Fruit fly (Drosophila melanogaster) whole organism, wandering third instar larva: ENCODE measurements around the gene eRF1.

Source experiments
- Abd-B ChIP-seq: fragments of >200 bp; optimal IDR thresholded peaks from 2 replicates; lab custom pipeline; 2017; ENCODE audit warnings: missing biosample characterization, missing genetic modification characterization
- CG32264 ChIP-seq: fragments of 200-800 bp; sonication (Bioruptor generic); optimal IDR thresholded peaks from 2 replicates; lab custom pipeline; 2016; ENCODE audit warnings: missing biosample characterization, missing genetic modification characterization
- CG9705 ChIP-seq: fragments of 200-800 bp; sonication (Bioruptor generic); optimal IDR thresholded peaks from 2 replicates; lab custom pipeline; 2018; ENCODE audit warnings: missing biosample characterization, mild to moderate bottlenecking, missing genetic modification characterization
- CrebA ChIP-seq: fragments of 200-800 bp; sonication (Bioruptor generic); optimal IDR thresholded peaks from 2 replicates; lab custom pipeline; 2016; ENCODE audit warnings: missing biosample characterization, mild to moderate bottlenecking, missing genetic modification characterization, borderline replicate concordance
- Dfd ChIP-seq: fragments of >200 bp; optimal IDR thresholded peaks from 2 replicates; lab custom pipeline; 2017; ENCODE audit warnings: missing biosample characterization, missing genetic modification characterization
- Dif ChIP-seq: fragments of 200-275, 200-300 bp; sonication (Bioruptor generic); optimal IDR thresholded peaks from 2 replicates; lab custom pipeline; 2018; ENCODE audit warnings: missing biosample characterization, missing genetic modification characterization; ENCODE audit not compliant: partially characterized antibody
- GATAd ChIP-seq: sonication (Bioruptor generic); optimal IDR thresholded peaks from 2 replicates; lab custom pipeline; 2016; ENCODE audit warnings: missing biosample characterization, missing genetic modification characterization
- HLH106 ChIP-seq: fragments of 200-800 bp; optimal IDR thresholded peaks from 3 replicates; lab custom pipeline; 2019; ENCODE audit warnings: missing biosample characterization, mild to moderate bottlenecking, missing genetic modification characterization, moderate library complexity
- Hnf4 ChIP-seq: fragments of 200-800 bp; sonication (Bioruptor generic); optimal IDR thresholded peaks from 2 replicates; lab custom pipeline; 2016; ENCODE audit warnings: missing biosample characterization, mild to moderate bottlenecking, missing genetic modification characterization
- Hr78 ChIP-seq: fragments of >200 bp; optimal IDR thresholded peaks from 2 replicates; lab custom pipeline; 2017; ENCODE audit warnings: missing biosample characterization, missing genetic modification characterization
- Hr83 ChIP-seq: fragments of 200-300 bp; sonication (Bioruptor generic); optimal IDR thresholded peaks from 2 replicates; lab custom pipeline; 2016; ENCODE audit warnings: missing biosample characterization, mild to moderate bottlenecking, missing genetic modification characterization, moderate library complexity; ENCODE audit not compliant: poor library complexity, severe bottlenecking
- Jra ChIP-seq: sonication (Bioruptor generic); optimal IDR thresholded peaks from 2 replicates; lab custom pipeline; 2016; ENCODE audit warnings: missing biosample characterization, missing genetic modification characterization
- Mio ChIP-seq: sonication (Bioruptor generic); optimal IDR thresholded peaks from 2 replicates; lab custom pipeline; 2016; ENCODE audit warnings: missing biosample characterization, missing genetic modification characterization
- Myc ChIP-seq: fragments of >200 bp; optimal IDR thresholded peaks from 2 replicates; lab custom pipeline; 2017
- N ChIP-seq: fragments of >200 bp; optimal IDR thresholded peaks from 2 replicates; lab custom pipeline; 2018; ENCODE audit warnings: missing biosample characterization, missing external identifiers, missing genetic modification characterization
- OdsH ChIP-seq: fragments of 200-800 bp; sonication (Bioruptor generic); optimal IDR thresholded peaks from 2 replicates; lab custom pipeline; 2016; ENCODE audit warnings: missing biosample characterization, mild to moderate bottlenecking, missing genetic modification characterization
- Rel ChIP-seq, 2 experiments: fragments of 200-800 bp; sonication (Bioruptor generic) in 1 of 2; optimal IDR thresholded peaks; 2 replicates in 1 of 2; 3 replicates in 1 of 2; lab custom pipeline; 2016 to 2019; ENCODE audit warnings: mild to moderate bottlenecking in 2 of 2, missing biosample characterization in 2 of 2, missing genetic modification characterization in 2 of 2, moderate library complexity in 1 of 2
- Sp1 ChIP-seq: fragments of 200-800 bp; sonication (Bioruptor generic); optimal IDR thresholded peaks from 3 replicates; lab custom pipeline; 2019; ENCODE audit warnings: missing biosample characterization, mild to moderate bottlenecking, missing genetic modification characterization, moderate library complexity
- Vsx2 ChIP-seq: fragments of 200-300, 225-300 bp; sonication (Bioruptor generic); optimal IDR thresholded peaks from 2 replicates; lab custom pipeline; 2018; ENCODE audit warnings: missing biosample characterization, missing genetic modification characterization; ENCODE audit not compliant: partially characterized antibody
- br ChIP-seq: fragments of 200-800 bp; sonication (Bioruptor generic); optimal IDR thresholded peaks from 2 replicates; lab custom pipeline; 2016; ENCODE audit warnings: missing biosample characterization, missing genetic modification characterization
- brk ChIP-seq: fragments of 200-800 bp; sonication (Bioruptor generic); optimal IDR thresholded peaks from 2 replicates; lab custom pipeline; 2016; ENCODE audit warnings: missing biosample characterization, mild to moderate bottlenecking, missing genetic modification characterization
- dl ChIP-seq, 2 experiments: fragments of 175-275, 200-275 bp in 1 of 2; fragments of 200-275 bp in 1 of 2; sonication (Bioruptor generic); optimal IDR thresholded peaks; lab custom pipeline; 2018; ENCODE audit warnings: mild to moderate bottlenecking in 2 of 2, missing biosample characterization in 2 of 2, missing genetic modification characterization in 2 of 2, moderate library complexity in 2 of 2; ENCODE audit not compliant: partially characterized antibody in 2 of 2, insufficient read depth in 1 of 2
- dmrt93B ChIP-seq: fragments of 200-800 bp; sonication (Bioruptor generic); optimal IDR thresholded peaks from 2 replicates; lab custom pipeline; 2018; ENCODE audit warnings: missing biosample characterization, mild to moderate bottlenecking, missing genetic modification characterization
- dsf ChIP-seq: sonication (Bioruptor generic); optimal IDR thresholded peaks from 2 replicates; lab custom pipeline; 2016; ENCODE audit warnings: missing biosample characterization, missing genetic modification characterization, borderline replicate concordance
- ey ChIP-seq: fragments of 200-800 bp; sonication (Bioruptor generic); optimal IDR thresholded peaks from 2 replicates; lab custom pipeline; 2016; ENCODE audit warnings: missing biosample characterization, missing genetic modification characterization
- foxo ChIP-seq, 2 experiments: fragments of 200-800 bp; sonication (Bioruptor generic); optimal IDR thresholded peaks; 2 replicates in 1 of 2; 3 replicates in 1 of 2; lab custom pipeline; 2016 to 2017; ENCODE audit warnings: missing biosample characterization in 2 of 2, missing genetic modification characterization in 2 of 2
- fru ChIP-seq: fragments of 200-800 bp; sonication (Bioruptor generic); optimal IDR thresholded peaks from 3 replicates; lab custom pipeline; 2016; ENCODE audit warnings: missing biosample characterization, mild to moderate bottlenecking, missing genetic modification characterization
- h ChIP-seq: fragments of 200-800 bp; sonication (Bioruptor generic); optimal IDR thresholded peaks from 3 replicates; lab custom pipeline; 2016; ENCODE audit warnings: missing biosample characterization, mild to moderate bottlenecking, missing genetic modification characterization
- jim ChIP-seq: fragments of 175-275, 200-325 bp; sonication (Bioruptor generic); optimal IDR thresholded peaks from 2 replicates; lab custom pipeline; 2016; ENCODE audit warnings: missing biosample characterization, mild to moderate bottlenecking, missing genetic modification characterization
- lola ChIP-seq: fragments of >200 bp; optimal IDR thresholded peaks from 2 replicates; lab custom pipeline; 2017; ENCODE audit warnings: missing biosample characterization, missing genetic modification characterization
- pan ChIP-seq: fragments of >200 bp; optimal IDR thresholded peaks from 2 replicates; lab custom pipeline; 2017
- psq ChIP-seq: fragments of 200-800 bp; sonication (Bioruptor generic); optimal IDR thresholded peaks from 3 replicates; lab custom pipeline; 2017; ENCODE audit warnings: missing biosample characterization, mild to moderate bottlenecking, missing genetic modification characterization, moderate library complexity
- rgr ChIP-seq: fragments of 200-800 bp; sonication (Bioruptor generic); optimal IDR thresholded peaks from 3 replicates; lab custom pipeline; 2016; ENCODE audit warnings: missing biosample characterization, mild to moderate bottlenecking, missing genetic modification characterization
- sage ChIP-seq: fragments of 200-800 bp; sonication (Bioruptor generic); optimal IDR thresholded peaks from 2 replicates; lab custom pipeline; 2016; ENCODE audit warnings: missing biosample characterization, mild to moderate bottlenecking, missing genetic modification characterization
- sv ChIP-seq: fragments of 200-800 bp; sonication (Bioruptor generic); optimal IDR thresholded peaks from 3 replicates; lab custom pipeline; 2016; ENCODE audit warnings: missing biosample characterization, missing genetic modification characterization
- tai ChIP-seq: sonication (Bioruptor generic); optimal IDR thresholded peaks from 2 replicates; lab custom pipeline; 2016; ENCODE audit warnings: missing biosample characterization, missing genetic modification characterization
- usp ChIP-seq: fragments of >200 bp; optimal IDR thresholded peaks from 2 replicates; lab custom pipeline; 2017; ENCODE audit warnings: missing biosample characterization, missing genetic modification characterization
- woc ChIP-seq: sonication (Bioruptor generic); optimal IDR thresholded peaks from 2 replicates; lab custom pipeline; 2016; ENCODE audit warnings: missing biosample characterization, mild to moderate bottlenecking, missing genetic modification characterization

eRF1 gene

DNA sequence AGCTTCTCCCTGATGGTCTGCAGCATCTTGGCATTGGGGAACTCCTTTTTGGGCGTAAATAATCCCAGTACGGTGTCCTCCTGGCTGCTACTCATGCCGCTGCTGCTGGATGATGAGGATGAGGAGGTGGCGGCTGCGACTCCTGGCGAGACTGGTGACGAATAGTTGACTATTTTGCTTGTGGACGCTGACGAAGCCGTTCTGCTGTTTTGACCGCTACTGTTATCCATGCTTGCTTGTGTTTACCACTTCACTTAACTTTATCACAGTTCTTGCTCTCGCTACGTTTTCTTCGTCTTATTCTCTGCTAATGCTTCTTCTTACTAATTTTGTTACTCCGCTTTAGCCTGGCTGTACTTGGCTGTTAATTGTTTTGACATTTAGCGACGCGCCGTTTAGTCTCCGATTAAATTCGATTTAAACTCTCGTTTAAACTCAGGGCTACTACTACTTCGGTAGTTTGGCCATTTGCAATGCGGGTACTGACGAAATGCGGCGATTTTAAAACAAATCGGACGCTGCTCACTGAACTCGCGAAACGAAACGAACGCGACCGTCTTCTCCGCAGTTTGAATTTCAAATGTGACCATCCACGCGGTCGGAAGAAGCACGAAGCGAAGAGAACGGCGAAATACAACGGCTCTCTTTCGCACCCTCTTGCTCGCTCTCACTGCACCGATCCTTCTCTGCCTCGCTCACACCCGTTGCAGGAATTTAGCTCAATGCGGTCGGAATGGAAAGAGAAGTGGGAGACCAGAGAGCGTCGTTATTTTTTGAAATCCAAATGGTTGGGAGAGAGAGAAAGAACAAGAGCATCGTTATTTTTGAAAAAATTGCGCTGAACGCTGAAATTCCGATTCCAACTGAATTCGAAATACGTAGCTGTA lies 53.1 kb downstream of the eRF1 start, which contains the start of gene trbl:
trbl (minus strand) TSS at position 584 of the 887 bp plus-strand sequence.
- TF ChIP-seq Sp1 (GFP tag; lab: Kevin White, UChicago) (peak; percentile 44), Vsx2 (GFP tag; lab: Kevin White, UChicago) (peak; percentile 87), Rel (GFP tag; optimal IDR thresholded peaks at IDR 0.05; lab: Kevin White, UChicago) (no peak), Rel (tag; optimal IDR thresholded peaks at IDR 0.05; lab: Kevin White, UChicago) (peak; percentile 16), dl (GFP tag; optimal IDR thresholded peaks at IDR 0.05; lab: Kevin White, UChicago; ENCODE audit: insufficient read depth in 1 of 2, partially characterized antibody in 2 of 2) (peak; percentile 88 to 95), Dif (GFP tag; lab: Kevin White, UChicago) (peak; percentile 97), foxo (GFP tag; optimal IDR thresholded peaks at IDR 0.05; lab: Kevin White, UChicago) (no peak), rgr (GFP tag; lab: Kevin White, UChicago) (peak; percentile 33), Hr83 (GFP tag; lab: Kevin White, UChicago) (peak; percentile 54), tai (no peak), fru (GFP tag; lab: Kevin White, UChicago) (peak; percentile 42), psq (GFP tag; lab: Kevin White, UChicago) (peak; percentile 99)

DNA sequence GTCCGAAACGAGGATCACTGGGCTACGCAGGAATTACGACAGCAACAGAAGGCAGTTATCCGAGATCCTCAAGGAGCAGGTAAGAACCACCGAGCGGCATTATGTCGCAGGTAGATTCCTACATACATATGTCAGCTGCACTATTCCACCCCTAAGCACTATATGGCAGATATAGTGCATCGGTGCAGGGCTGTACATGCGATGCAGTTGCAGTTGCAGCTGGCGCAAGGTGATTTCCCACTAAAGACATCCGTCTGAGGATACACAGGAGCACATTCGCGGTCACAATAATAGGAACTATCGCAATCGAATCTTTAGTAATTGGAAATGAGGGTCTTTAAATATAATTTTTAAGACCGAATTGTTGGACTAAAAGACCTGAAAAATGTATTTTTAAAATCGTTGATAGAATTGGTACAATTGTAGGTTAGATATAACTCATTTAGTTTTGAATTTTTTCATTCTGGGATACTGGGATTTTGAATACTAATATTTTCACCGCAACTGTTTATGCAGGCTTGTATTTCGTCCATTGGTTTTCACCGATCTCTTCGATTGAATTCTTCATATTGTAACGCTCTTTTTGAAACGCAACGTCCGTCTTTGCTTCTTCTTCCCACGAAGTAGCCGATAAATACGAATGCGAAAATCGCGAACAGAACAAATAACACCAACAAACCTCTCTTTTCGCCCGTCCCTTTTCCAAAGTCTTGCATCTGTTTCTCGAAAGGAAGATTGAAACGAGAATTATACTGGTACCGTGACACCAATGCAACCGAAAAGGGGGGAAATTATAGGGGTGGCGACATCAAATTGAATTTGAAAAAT lies 54.7 kb downstream of the eRF1 start:
- TF ChIP-seq Hr78, result no peak
- no peak for TF ChIP-seq dl (GFP tag; optimal IDR thresholded peaks at IDR 0.05; lab: Kevin White, UChicago; ENCODE audit: insufficient read depth in 1 of 2, partially characterized antibody in 2 of 2)
- no peak for TF ChIP-seq dsf (GFP tag; lab: Kevin White, UChicago)
- peak; percentile 60 for TF ChIP-seq fru (GFP tag; lab: Kevin White, UChicago)
- TF ChIP-seq jim, result no peak
- no peak for TF ChIP-seq N (GFP tag; lab: Kevin White, UChicago)
- TF ChIP-seq Vsx2 (GFP tag; lab: Kevin White, UChicago), result no peak
- TF ChIP-seq pan (lab: Kevin White, UChicago), result no peak
- peak; percentile 58 for TF ChIP-seq Rel (GFP tag; optimal IDR thresholded peaks at IDR 0.05; lab: Kevin White, UChicago)
- TF ChIP-seq Rel (tag; optimal IDR thresholded peaks at IDR 0.05; lab: Kevin White, UChicago), result peak; percentile 50
- no peak for TF ChIP-seq Abd-B (GFP tag; lab: Kevin White, UChicago)
- TF ChIP-seq rgr (GFP tag; lab: Kevin White, UChicago), result peak; percentile 51
- peak; percentile 52 for TF ChIP-seq Hnf4 (GFP tag; lab: Kevin White, UChicago)
- peak; percentile 79 for TF ChIP-seq Sp1 (GFP tag; lab: Kevin White, UChicago)
- TF ChIP-seq OdsH (GFP tag; lab: Kevin White, UChicago), result peak; percentile 68
- peak; percentile 19 for TF ChIP-seq tai
- TF ChIP-seq psq (GFP tag; lab: Kevin White, UChicago), result peak; percentile 93
- no peak for TF ChIP-seq CrebA
- no peak for TF ChIP-seq Mio (GFP tag; lab: Kevin White, UChicago)
- TF ChIP-seq usp (GFP tag; lab: Kevin White, UChicago), result no peak
- TF ChIP-seq dmrt93B (GFP tag; lab: Kevin White, UChicago), result peak; percentile 22
- no peak for TF ChIP-seq Hr83 (GFP tag; lab: Kevin White, UChicago)
- no peak for TF ChIP-seq lola (GFP tag; lab: Kevin White, UChicago)
- peak in 1 of 2 experiments; percentile 61 for TF ChIP-seq foxo (GFP tag; optimal IDR thresholded peaks at IDR 0.05; lab: Kevin White, UChicago)
- TF ChIP-seq h (GFP tag; lab: Kevin White, UChicago), result peak; percentile 75
- TF ChIP-seq brk, result peak; percentile 49
- TF ChIP-seq Myc (lab: Kevin White, UChicago), result no peak
- peak; percentile 40 for TF ChIP-seq CG9705 (GFP tag; lab: Kevin White, UChicago)
- TF ChIP-seq woc (GFP tag; lab: Kevin White, UChicago), result peak; percentile 44
- TF ChIP-seq Jra (GFP tag; lab: Kevin White, UChicago), result peak; percentile 55
- TF ChIP-seq Dif (GFP tag; lab: Kevin White, UChicago), result peak; percentile 9
- TF ChIP-seq GATAd (GFP tag; lab: Kevin White, UChicago), result no peak
- peak; percentile 66 for TF ChIP-seq br
- peak; percentile 71 for TF ChIP-seq ey (GFP tag; lab: Kevin White, UChicago)
- no peak for TF ChIP-seq sv
- no peak for TF ChIP-seq Dfd (GFP tag; lab: Kevin White, UChicago)
- TF ChIP-seq sage (GFP tag; lab: Kevin White, UChicago), result no peak
- peak; percentile 78 for TF ChIP-seq HLH106 (tag; lab: Kevin White, UChicago)
- peak; percentile 54 for TF ChIP-seq CG32264
